Fruit fly (Drosophila melanogaster) whole organism, embryonic: ENCODE measurements around the gene RpS8.

ENCODE experiments used
- Abd-B ChIP-seq: fragments of 200-800 bp; sonication (Bioruptor generic); optimal IDR thresholded peaks from 2 replicates; lab custom pipeline; 2018; ENCODE audit warnings: missing biosample characterization, mild to moderate bottlenecking, missing genetic modification characterization, moderate library complexity
- Adf1 ChIP-seq: fragments of 200-800 bp; sonication (Bioruptor generic); IDR thresholded peaks from 2 replicates; pipeline ENCODE4 v1.3.6; 2022; ENCODE audit warnings: missing biosample characterization, missing genetic modification characterization
- Awh ChIP-seq: fragments of 200-800 bp; sonication (Bioruptor generic); IDR thresholded peaks from 2 replicates; pipeline ENCODE4, ENCODE4 v1.3.6; 2022; ENCODE audit warnings: missing biosample characterization, missing genetic modification characterization
- Blimp-1 ChIP-seq: fragments of 200-800 bp; sonication (Bioruptor generic); optimal IDR thresholded peaks from 3 replicates; lab custom pipeline; 2018; ENCODE audit warnings: missing biosample characterization, missing genetic modification characterization, mild to moderate bottlenecking, moderate library complexity, missing genetic modification reagents
- CG10462 ChIP-seq: fragments of 200-800 bp; sonication (Bioruptor generic); optimal IDR thresholded peaks from 2 replicates; lab custom pipeline; 2016; ENCODE audit warnings: missing biosample characterization, missing genetic modification characterization
- CG10543 ChIP-seq: fragments of 200-800 bp; sonication (Bioruptor generic); optimal IDR thresholded peaks from 3 replicates; lab custom pipeline; 2017; ENCODE audit warnings: missing biosample characterization, mild to moderate bottlenecking, missing genetic modification characterization, moderate library complexity
- CG12391 ChIP-seq: fragments of 200-800 bp; sonication (Bioruptor generic); optimal IDR thresholded peaks from 3 replicates; lab custom pipeline; 2018; ENCODE audit warnings: missing biosample characterization, mild to moderate bottlenecking, missing genetic modification characterization, moderate library complexity
- CG12744 ChIP-seq: fragments of 200-800 bp; sonication (Bioruptor generic); optimal IDR thresholded peaks from 2 replicates; lab custom pipeline; 2016; ENCODE audit warnings: missing biosample characterization, missing genetic modification characterization
- CG13424 ChIP-seq: fragments of 200-800 bp; sonication (Bioruptor generic); optimal IDR thresholded peaks from 2 replicates; lab custom pipeline; 2019; ENCODE audit warnings: missing biosample characterization, mild to moderate bottlenecking, missing genetic modification characterization, moderate library complexity
- CG1529 ChIP-seq: fragments of 200-800 bp; sonication (Bioruptor generic); optimal IDR thresholded peaks from 3 replicates; lab custom pipeline; 2018; ENCODE audit warnings: missing biosample characterization, missing genetic modification characterization
- CG16815 ChIP-seq: fragments of 200-800 bp; sonication (Bioruptor generic); optimal IDR thresholded peaks from 3 replicates; lab custom pipeline; 2017; ENCODE audit warnings: missing biosample characterization, mild to moderate bottlenecking, missing genetic modification characterization
- CG17361 ChIP-seq: fragments of 200-800 bp; sonication (Bioruptor generic); IDR thresholded peaks from 3 replicates; pipeline ENCODE4 v1.3.6; 2022; ENCODE audit warnings: missing biosample characterization, missing genetic modification characterization
- CG17612 ChIP-seq: fragments of 200-800 bp; sonication (Bioruptor generic); IDR thresholded peaks from 2 replicates; pipeline ENCODE4 v1.3.6; 2022; ENCODE audit warnings: missing biosample characterization, missing genetic modification characterization
- CG1792 ChIP-seq: fragments of 200-800 bp; sonication (Bioruptor generic); optimal IDR thresholded peaks from 2 replicates; lab custom pipeline; 2016; ENCODE audit warnings: missing biosample characterization, missing genetic modification characterization
- CG2129 ChIP-seq: fragments of 200-800 bp; sonication (Bioruptor generic); IDR thresholded peaks from 2 replicates; pipeline ENCODE4 v1.3.6; 2022; ENCODE audit warnings: missing biosample characterization, missing genetic modification characterization; ENCODE audit not compliant: partially characterized antibody
- CG31365 ChIP-seq: fragments of 200-800 bp; sonication (Bioruptor generic); optimal IDR thresholded peaks from 2 replicates; lab custom pipeline; 2018; ENCODE audit warnings: missing biosample characterization, mild to moderate bottlenecking, missing genetic modification characterization
- CG3163 ChIP-seq: fragments of 200-800 bp; sonication (Bioruptor generic); optimal IDR thresholded peaks from 3 replicates; lab custom pipeline; 2016; ENCODE audit warnings: missing biosample characterization, missing genetic modification characterization
- CG33213 ChIP-seq: fragments of 200-800 bp; sonication (Bioruptor generic); optimal IDR thresholded peaks from 3 replicates; lab custom pipeline; 2016; ENCODE audit warnings: missing biosample characterization, missing genetic modification characterization
- CG3847 ChIP-seq: fragments of 200-800 bp; sonication (Bioruptor generic); IDR thresholded peaks from 2 replicates; pipeline ENCODE4 v1.3.6; 2022; ENCODE audit warnings: missing biosample characterization, missing genetic modification characterization
- CG4424 ChIP-seq: fragments of 200-800 bp; sonication (Bioruptor generic); optimal IDR thresholded peaks from 3 replicates; lab custom pipeline; 2016; ENCODE audit warnings: missing biosample characterization, missing genetic modification characterization
- CG5180 ChIP-seq: fragments of 200-800 bp; sonication (Bioruptor generic); optimal IDR thresholded peaks from 3 replicates; lab custom pipeline; 2017; ENCODE audit warnings: missing biosample characterization, missing genetic modification characterization, mild to moderate bottlenecking, moderate library complexity, missing genetic modification reagents
- CG6689 ChIP-seq: fragments of 200-800 bp; sonication (Bioruptor generic); IDR thresholded peaks from 2 replicates; pipeline ENCODE4 v1.3.6; 2022; ENCODE audit warnings: missing biosample characterization, missing genetic modification characterization
- CG8290 ChIP-seq, 3 experiments: fragments of 200-800 bp; sonication (Bioruptor generic); optimal IDR thresholded peaks; 2 replicates each; lab custom pipeline; 2016 to 2019; ENCODE audit warnings: missing biosample characterization in 3 of 3, missing genetic modification characterization in 3 of 3, mild to moderate bottlenecking in 2 of 3, moderate library complexity in 1 of 3
- Dip2 ChIP-seq: fragments of 200-800 bp; sonication (Bioruptor generic); IDR thresholded peaks from 2 replicates; pipeline ENCODE4 v1.3.6; 2022; ENCODE audit warnings: missing biosample characterization, missing genetic modification characterization
- Drgx ChIP-seq: fragments of 200-800 bp; sonication (Bioruptor generic); IDR thresholded peaks from 2 replicates; pipeline ENCODE4 v1.3.6; 2022; ENCODE audit warnings: missing biosample characterization, missing genetic modification characterization
- Ets97D ChIP-seq: fragments of 200-800 bp; sonication (Bioruptor generic); optimal IDR thresholded peaks from 3 replicates; lab custom pipeline; 2016; ENCODE audit warnings: missing biosample characterization, missing genetic modification characterization
- Gug ChIP-seq: fragments of 200-800 bp; sonication (Bioruptor generic); IDR thresholded peaks from 4 replicates; pipeline ENCODE4 v1.3.6; 2022; ENCODE audit warnings: missing biosample characterization, missing genetic modification characterization
- Kr ChIP-seq: fragments of 200-800 bp; sonication (Bioruptor generic); optimal IDR thresholded peaks from 2 replicates; lab custom pipeline; 2017; ENCODE audit warnings: missing biosample characterization, mild to moderate bottlenecking, missing genetic modification characterization
- Lhr ChIP-seq: fragments of 200-800 bp; sonication (Bioruptor generic); optimal IDR thresholded peaks from 3 replicates; lab custom pipeline; 2017; ENCODE audit warnings: mild to moderate bottlenecking, missing biosample characterization, missing genetic modification reagents, missing genetic modification characterization
- Ptx1 ChIP-seq: fragments of 200-800 bp; sonication (Bioruptor generic); IDR thresholded peaks from 2 replicates; pipeline ENCODE4 v1.3.6; 2022; ENCODE audit warnings: missing biosample characterization, missing genetic modification characterization
- Sry-δ ChIP-seq: fragments of 200-800 bp; sonication (Bioruptor generic); optimal IDR thresholded peaks from 2 replicates; lab custom pipeline; 2016; ENCODE audit warnings: missing biosample characterization, missing genetic modification characterization
- Ssrp ChIP-seq: fragments of 200-800 bp; sonication (Bioruptor generic); optimal IDR thresholded peaks from 2 replicates; lab custom pipeline; 2018; ENCODE audit warnings: missing biosample characterization, mild to moderate bottlenecking, missing genetic modification characterization, moderate library complexity
- Stat92E ChIP-seq, 3 experiments: fragments of >200 bp in 2 of 3; fragments of 200-800 bp in 1 of 3; sonication (Bioruptor generic) in 1 of 3; optimal IDR thresholded peaks; 2 replicates each; lab custom pipeline; 2017 to 2019; ENCODE audit warnings: missing biosample characterization in 3 of 3, missing genetic modification characterization in 3 of 3, mild to moderate bottlenecking in 1 of 3, moderate library complexity in 1 of 3
- Trl ChIP-seq, 3 experiments: fragments of >200 bp in 2 of 3; fragments of 200-800 bp in 1 of 3; sonication (Bioruptor generic) in 1 of 3; optimal IDR thresholded peaks; 2 replicates in 1 of 3; 3 replicates in 2 of 3; lab custom pipeline; 2016 to 2017; ENCODE audit warnings: missing biosample characterization in 1 of 3, missing genetic modification characterization in 1 of 3
- bab2 ChIP-seq: fragments of 200-800 bp; sonication (Bioruptor generic); optimal IDR thresholded peaks from 2 replicates; lab custom pipeline; 2016; ENCODE audit warnings: missing biosample characterization, missing genetic modification characterization
- chinmo ChIP-seq: fragments of 200-800 bp; sonication (Bioruptor generic); IDR thresholded peaks from 4 replicates; pipeline ENCODE4 v1.3.6; 2022; ENCODE audit warnings: missing biosample characterization, missing genetic modification characterization; ENCODE audit not compliant: partially characterized antibody
- crol ChIP-seq: fragments of 200-800 bp; sonication (Bioruptor generic); IDR thresholded peaks from 2 replicates; pipeline ENCODE4 v1.3.6; 2022; ENCODE audit warnings: missing biosample characterization, missing genetic modification characterization
- ham ChIP-seq: fragments of 200-800 bp; sonication (Bioruptor generic); IDR thresholded peaks from 2 replicates; pipeline ENCODE4 v1.3.6; 2022; ENCODE audit warnings: missing biosample characterization, missing genetic modification characterization
- her ChIP-seq: fragments of 200-800 bp; sonication (Bioruptor generic); optimal IDR thresholded peaks from 2 replicates; lab custom pipeline; 2016; ENCODE audit warnings: missing biosample characterization, missing genetic modification characterization
- jing ChIP-seq: fragments of 200-800 bp; sonication (Bioruptor generic); optimal IDR thresholded peaks from 2 replicates; lab custom pipeline; 2018; ENCODE audit warnings: missing biosample characterization, mild to moderate bottlenecking, missing genetic modification characterization
- lab ChIP-seq: fragments of 200-800 bp; sonication (Bioruptor generic); optimal IDR thresholded peaks from 3 replicates; lab custom pipeline; 2017; ENCODE audit warnings: missing biosample characterization, missing genetic modification characterization, mild to moderate bottlenecking, moderate library complexity, missing genetic modification reagents
- lmd ChIP-seq: fragments of 200-800 bp; sonication (Bioruptor generic); IDR thresholded peaks from 2 replicates; pipeline ENCODE4 v1.3.6; 2022; ENCODE audit warnings: missing biosample characterization, missing genetic modification characterization
- nom ChIP-seq: fragments of 200-800 bp; sonication (Bioruptor generic); optimal IDR thresholded peaks from 2 replicates; lab custom pipeline; 2017; ENCODE audit warnings: missing biosample characterization, missing genetic modification characterization, mild to moderate bottlenecking, moderate library complexity, missing genetic modification reagents
- pros ChIP-seq: fragments of 200-800 bp; sonication (Bioruptor generic); optimal IDR thresholded peaks from 3 replicates; lab custom pipeline; 2019; ENCODE audit warnings: missing biosample characterization, mild to moderate bottlenecking, missing genetic modification characterization, moderate library complexity
- sob ChIP-seq: fragments of 200-800 bp; sonication (Bioruptor generic); IDR thresholded peaks from 2 replicates; pipeline ENCODE4 v1.3.6; 2022; ENCODE audit warnings: missing biosample characterization, missing genetic modification characterization

The RpS8 gene

dm6 chr3R:29818434-29819268 is 42.7 kb upstream of the RpS8 start, which contains the start of gene neo (continued):
- peak; percentile 41 for TF ChIP-seq CG3163 (GFP tag; lab: Kevin White, UChicago)
- TF ChIP-seq Adf1: no peak
- TF ChIP-seq lmd (GFP tag; lab: Robert Waterston, UW): no peak
- TF ChIP-seq CG12391 (tag; lab: Kevin White, UChicago): no peak
- TF ChIP-seq, all 482 proteins: peak for 13

- TF ChIP-seq Kr (GFP tag; lab: Kevin White, UChicago): no peak
- TF ChIP-seq pros (GFP tag; lab: Kevin White, UChicago): peak; percentile 79
- no peak for TF ChIP-seq CG33213 (GFP tag; lab: Kevin White, UChicago)
- TF ChIP-seq CG4424 (GFP tag; lab: Kevin White, UChicago): no peak
- no peak for TF ChIP-seq her (GFP tag; lab: Kevin White, UChicago)
- peak; percentile 12 for TF ChIP-seq nom (GFP tag; lab: Kevin White, UChicago)
- no peak for TF ChIP-seq ham (GFP tag; lab: Robert Waterston, UW)
- TF ChIP-seq CG12744 (GFP tag; lab: Kevin White, UChicago): no peak
- TF ChIP-seq CG3163 (GFP tag; lab: Kevin White, UChicago): peak; percentile 72
- no peak for TF ChIP-seq CG17612 (GFP tag; lab: Robert Waterston, UW)
- TF ChIP-seq chinmo (GFP tag; lab: Robert Waterston, UW): 0 out of 4 replicates have a peak, but pooled peaks have one; percentile 28
- no peak for TF ChIP-seq sob (GFP tag; lab: Robert Waterston, UW)
- TF ChIP-seq CG6689 (GFP tag; lab: Robert Waterston, UW): no peak
- TF ChIP-seq CG2129: no peak
- peak; percentile 97 for TF ChIP-seq CG5180 (GFP tag; lab: Kevin White, UChicago)
- TF ChIP-seq lab (GFP tag; lab: Kevin White, UChicago): no peak
- TF ChIP-seq Blimp-1 (GFP tag; lab: Kevin White, UChicago): peak; percentile 20
- TF ChIP-seq CG16815 (GFP tag; lab: Kevin White, UChicago): no peak
- TF ChIP-seq Trl (optimal IDR thresholded peaks at IDR 0.05; lab: Kevin White, UChicago): peak; percentile 23 to 47
- TF ChIP-seq Trl (GFP tag; optimal IDR thresholded peaks at IDR 0.05; lab: Kevin White, UChicago): no peak
- TF ChIP-seq CG31365 (tag; lab: Kevin White, UChicago): no peak
- TF ChIP-seq CG17361 (GFP tag; lab: Robert Waterston, UW): no peak
Observed at dm6 chr3R:29829228-29829786, 32.1 kb upstream of the RpS8 start.

- TF ChIP-seq CG1529: no peak
- no peak for TF ChIP-seq Gug (GFP tag; lab: Robert Waterston, UW)
- no peak for TF ChIP-seq Awh (GFP tag; lab: Robert Waterston, UW)
- no peak for TF ChIP-seq Ptx1 (GFP tag; lab: Robert Waterston, UW)
- no peak for TF ChIP-seq crol (GFP tag; lab: Robert Waterston, UW)
- TF ChIP-seq Drgx (GFP tag; lab: Robert Waterston, UW): no peak
- TF ChIP-seq CG8290 (GFP tag; optimal IDR thresholded peaks at IDR 0.05; lab: Kevin White, UChicago): no peak
- no peak for TF ChIP-seq CG8290 (tag; optimal IDR thresholded peaks at IDR 0.05; lab: Kevin White, UChicago)
- peak; percentile 9 for TF ChIP-seq bab2 (GFP tag; lab: Kevin White, UChicago)
- TF ChIP-seq Ets97D (GFP tag; lab: Kevin White, UChicago): no peak
- TF ChIP-seq jing: no peak
- TF ChIP-seq CG13424: no peak
- no peak for TF ChIP-seq Abd-B
- TF ChIP-seq Ssrp (tag; lab: Kevin White, UChicago): no peak
- peak in 1 of 3 experiments; percentile 29 for TF ChIP-seq Stat92E (GFP tag; optimal IDR thresholded peaks at IDR 0.05; lab: Kevin White, UChicago)
- no peak for TF ChIP-seq CG10462
- no peak for TF ChIP-seq CG3847 (GFP tag; lab: Robert Waterston, UW)
- TF ChIP-seq CG10543 (GFP tag; lab: Kevin White, UChicago): peak; percentile 18
- TF ChIP-seq CG12744 (GFP tag; lab: Kevin White, UChicago): no peak
- no peak for TF ChIP-seq CG1792 (GFP tag; lab: Kevin White, UChicago)
- TF ChIP-seq Dip2 (GFP tag; lab: Robert Waterston, UW): no peak
- TF ChIP-seq Lhr (GFP tag; lab: Kevin White, UChicago): no peak
- TF ChIP-seq Sry-δ (GFP tag; lab: Kevin White, UChicago): no peak
Observed at dm6 chr3R:29830925-29831324, 30.5 kb upstream of the RpS8 start.
